Worm (Caenorhabditis elegans): ENCODE measurements around the gene aptf-3.

The aptf-3 gene

ce11 chrII:8602337-8602944, 8.5 kb downstream of the aptf-3 start, which contains the start of the genes cpf-1 and rpl-26:
Gene cpf-1, minus strand, starts transcription at chrII:8602440.
Gene rpl-26, plus strand, starts transcription at chrII:8602785.
- TF ChIP-seq T22C8.4 (GFP tag; IDR thresholded peaks at IDR 0.05) (no peak), ztf-29 (GFP tag; IDR thresholded peaks at IDR 0.05) (no peak), ref-1 (GFP tag; conservative IDR thresholded peaks at IDR 0.05) (no peak), flt-1 (GFP tag; IDR thresholded peaks at IDR 0.05) (no peak), med-1 (GFP tag; optimal IDR thresholded peaks at IDR 0.05; ENCODE audit: insufficient read depth) (no peak), klf-2 (GFP tag; conservative IDR thresholded peaks at IDR 0.05) (no peak), tab-1 (GFP tag; IDR thresholded peaks at IDR 0.05) (no peak), cog-1 (tag; optimal IDR thresholded peaks at IDR 0.05) (no peak), ztf-23 (GFP tag; IDR thresholded peaks at IDR 0.05) (no peak)

ce11 chrII:8603567-8604359, 9.8 kb downstream of the aptf-3 start, which contains the start of gene suf-1:
Gene suf-1, plus strand, starts transcription at chrII:8603846.
- TF ChIP-seq ztf-29 (GFP tag; IDR thresholded peaks at IDR 0.05) = no peak
- no peak for TF ChIP-seq ref-1 (GFP tag; conservative IDR thresholded peaks at IDR 0.05)
- no peak for TF ChIP-seq T22C8.4 (GFP tag; IDR thresholded peaks at IDR 0.05)
- TF ChIP-seq med-1 (GFP tag; optimal IDR thresholded peaks at IDR 0.05; ENCODE audit: insufficient read depth) = no peak

- TF ChIP-seq tab-1 (GFP tag; IDR thresholded peaks at IDR 0.05) (no peak), ref-1 (GFP tag; conservative IDR thresholded peaks at IDR 0.05) (no peak), klf-2 (GFP tag; conservative IDR thresholded peaks at IDR 0.05) (no peak), cog-1 (tag; optimal IDR thresholded peaks at IDR 0.05) (no peak), T22C8.4 (GFP tag; IDR thresholded peaks at IDR 0.05) (no peak), flt-1 (GFP tag; IDR thresholded peaks at IDR 0.05) (no peak), med-1 (GFP tag; optimal IDR thresholded peaks at IDR 0.05; ENCODE audit: insufficient read depth) (no peak)
Observed at ce11 chrII:8606549-8606948, 12.6 kb downstream of the aptf-3 start, which contains the start of gene F28C6.8. Gene F28C6.8, plus strand, starts transcription at chrII:8606849.

ce11 chrII:8607662-8608061, 13.7 kb downstream of the aptf-3 start, which contains the start of gene F28C6.10:
Gene F28C6.10, plus strand, starts transcription at chrII:8607962.
- no peak for TF ChIP-seq ztf-29 (GFP tag; IDR thresholded peaks at IDR 0.05)
- no peak for TF ChIP-seq T22C8.4 (GFP tag; IDR thresholded peaks at IDR 0.05)
- no peak for TF ChIP-seq ztf-23 (GFP tag; IDR thresholded peaks at IDR 0.05)
- no peak for TF ChIP-seq klf-2 (GFP tag; conservative IDR thresholded peaks at IDR 0.05)

DNA sequence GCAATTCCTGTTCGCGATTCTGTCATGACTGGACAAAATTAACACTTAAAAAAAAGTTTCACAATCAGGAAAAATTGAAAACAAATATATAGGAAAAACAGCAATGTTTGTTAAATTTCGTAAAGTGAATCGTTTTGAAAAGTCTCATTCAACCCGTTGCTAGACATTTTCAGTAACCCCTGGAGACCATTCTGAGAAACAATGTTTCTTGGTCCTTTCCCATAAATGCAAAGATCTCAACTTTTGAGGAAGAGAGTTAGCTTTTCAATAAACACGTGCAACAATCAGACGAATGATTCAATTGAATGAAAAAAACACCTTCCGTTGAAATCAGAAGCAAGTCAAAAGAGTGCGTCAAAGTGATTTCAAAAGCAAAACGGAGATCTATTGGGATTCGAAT, 16.1 kb downstream of the aptf-3 start, which contains the start of gene F28C6.9:
Gene F28C6.9 (minus strand): TSS at position 101 of the 400 bp plus-strand sequence.
- TF ChIP-seq ztf-23 (GFP tag; IDR thresholded peaks at IDR 0.05) (no peak), ref-1 (GFP tag; conservative IDR thresholded peaks at IDR 0.05) (no peak), cog-1 (tag; optimal IDR thresholded peaks at IDR 0.05) (no peak), klf-2 (GFP tag; conservative IDR thresholded peaks at IDR 0.05) (no peak)

DNA sequence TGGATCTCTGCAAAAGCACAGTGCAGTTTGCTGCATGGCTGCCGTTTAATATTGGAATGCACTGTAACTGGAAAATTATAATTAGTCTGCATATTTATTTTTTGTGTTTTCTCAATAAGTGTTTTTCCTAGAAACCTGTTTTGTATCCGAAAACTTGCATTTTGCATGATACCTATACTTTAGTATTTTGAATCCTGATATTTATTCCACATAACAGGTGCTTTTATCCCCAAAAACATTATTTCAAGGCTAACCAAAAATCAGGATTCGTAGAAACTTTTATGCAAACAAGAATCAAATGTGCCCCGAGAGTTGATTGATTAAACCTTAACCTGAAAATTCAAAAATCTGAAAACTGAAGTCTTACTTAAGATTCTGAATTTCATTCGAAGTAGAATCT, 16.6 kb downstream of the aptf-3 start:
- TF ChIP-seq cog-1 (tag; optimal IDR thresholded peaks at IDR 0.05) (no peak), ztf-23 (GFP tag; IDR thresholded peaks at IDR 0.05) (no peak), T22C8.4 (GFP tag; IDR thresholded peaks at IDR 0.05) (no peak), tab-1 (GFP tag; IDR thresholded peaks at IDR 0.05) (no peak), flt-1 (GFP tag; IDR thresholded peaks at IDR 0.05) (no peak), ref-1 (GFP tag; conservative IDR thresholded peaks at IDR 0.05) (no peak)

- TF ChIP-seq klf-2 (GFP tag; conservative IDR thresholded peaks at IDR 0.05) (no peak), ref-1 (GFP tag; conservative IDR thresholded peaks at IDR 0.05) (no peak), T22C8.4 (GFP tag; IDR thresholded peaks at IDR 0.05) (no peak), cog-1 (tag; optimal IDR thresholded peaks at IDR 0.05) (no peak), ztf-29 (GFP tag; IDR thresholded peaks at IDR 0.05) (no peak), ztf-23 (GFP tag; IDR thresholded peaks at IDR 0.05) (no peak), med-1 (GFP tag; optimal IDR thresholded peaks at IDR 0.05; ENCODE audit: insufficient read depth) (no peak), tab-1 (GFP tag; IDR thresholded peaks at IDR 0.05) (no peak), flt-1 (GFP tag; IDR thresholded peaks at IDR 0.05) (no peak)
Observed at ce11 chrII:8611330-8611729, 17.3 kb downstream of the aptf-3 start.

DNA sequence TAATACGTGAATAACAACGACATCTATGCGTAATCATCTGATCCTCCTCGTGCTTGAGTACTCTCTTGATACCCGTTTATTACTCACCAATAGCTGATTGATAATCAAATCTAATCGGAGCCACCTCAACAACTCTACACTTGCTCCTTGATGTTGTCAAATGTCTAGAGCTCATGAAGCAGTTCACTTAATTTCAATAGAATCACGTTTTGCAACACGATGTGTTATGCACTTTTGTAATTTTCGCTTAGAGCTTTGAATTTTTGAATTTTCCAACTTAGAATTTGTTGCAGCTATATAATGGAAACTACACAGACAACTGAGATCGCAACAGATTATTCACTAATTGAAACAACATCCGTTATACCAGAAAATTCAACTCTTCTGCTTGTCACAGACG, 18.5 kb downstream of the aptf-3 start, which contains the start of gene T22C8.1:
Gene T22C8.1 (plus strand): TSS at position 301 of the 400 bp plus-strand sequence.
- TF ChIP-seq klf-2 (GFP tag; conservative IDR thresholded peaks at IDR 0.05) (no peak), med-1 (GFP tag; optimal IDR thresholded peaks at IDR 0.05; ENCODE audit: insufficient read depth) (no peak), tab-1 (GFP tag; IDR thresholded peaks at IDR 0.05) (no peak), T22C8.4 (GFP tag; IDR thresholded peaks at IDR 0.05) (no peak), ztf-23 (GFP tag; IDR thresholded peaks at IDR 0.05) (no peak), ztf-29 (GFP tag; IDR thresholded peaks at IDR 0.05) (no peak), cog-1 (tag; optimal IDR thresholded peaks at IDR 0.05) (no peak), flt-1 (GFP tag; IDR thresholded peaks at IDR 0.05) (no peak), ref-1 (GFP tag; conservative IDR thresholded peaks at IDR 0.05) (no peak)

- TF ChIP-seq flt-1 (GFP tag; IDR thresholded peaks at IDR 0.05) (no peak), ztf-29 (GFP tag; IDR thresholded peaks at IDR 0.05) (no peak), klf-2 (GFP tag; conservative IDR thresholded peaks at IDR 0.05) (no peak), cog-1 (tag; optimal IDR thresholded peaks at IDR 0.05) (no peak), ref-1 (GFP tag; conservative IDR thresholded peaks at IDR 0.05) (no peak), med-1 (GFP tag; optimal IDR thresholded peaks at IDR 0.05; ENCODE audit: insufficient read depth) (no peak), tab-1 (GFP tag; IDR thresholded peaks at IDR 0.05) (no peak), ztf-23 (GFP tag; IDR thresholded peaks at IDR 0.05) (no peak), T22C8.4 (GFP tag; IDR thresholded peaks at IDR 0.05) (no peak)
Observed at ce11 chrII:8616155-8616554, 22.2 kb downstream of the aptf-3 start.

All from whole organism, midembryonic.